Fruit fly (Drosophila melanogaster): ENCODE measurements around the gene CG2865.

The CG2865 gene

DNA sequence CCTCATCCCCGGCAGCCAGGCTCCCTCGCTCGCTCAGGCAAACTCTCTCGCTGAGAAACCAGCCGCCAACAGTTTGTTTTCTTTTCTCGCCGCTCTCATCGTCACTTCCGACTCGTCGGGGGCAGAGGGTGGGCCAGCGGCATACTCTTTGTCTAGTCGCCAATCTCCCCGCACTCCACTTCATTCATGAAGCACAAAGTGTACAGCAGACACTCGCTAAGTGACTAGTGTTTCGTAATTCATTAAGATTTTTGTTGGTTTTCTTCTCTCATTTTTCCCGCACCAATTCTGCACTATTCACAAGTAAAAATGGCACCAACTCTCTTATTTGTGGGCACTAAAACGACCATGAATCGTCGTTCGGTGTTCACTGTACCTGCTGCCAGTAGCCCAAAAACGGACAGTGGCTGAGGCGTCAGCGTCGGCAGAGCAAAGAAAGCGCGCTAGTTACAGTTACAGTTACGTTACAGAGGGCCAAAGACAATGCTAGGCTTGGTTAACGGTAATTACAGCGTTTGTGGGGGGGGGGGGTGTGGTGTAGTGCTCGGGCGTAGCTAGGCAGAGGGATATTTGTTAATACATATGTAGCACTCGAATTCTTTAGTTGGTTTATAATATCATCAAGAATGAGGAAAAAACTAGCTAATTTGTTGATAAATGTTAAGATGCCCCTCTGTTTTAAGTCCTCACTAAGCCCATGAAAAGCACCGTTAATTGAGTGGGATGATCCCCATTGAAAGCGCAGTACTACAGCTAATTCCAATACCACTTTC lies 4.4 kb upstream of the CG2865 start:
- TF ChIP-seq CG7045 (GFP tag; optimal IDR thresholded peaks at IDR 0.05) (peak; percentile 29), CG11617 (GFP tag; optimal IDR thresholded peaks at IDR 0.05) (peak; percentile 71), CG12768 (GFP tag; optimal IDR thresholded peaks at IDR 0.05) (peak; percentile 53), tj (GFP tag; optimal IDR thresholded peaks at IDR 0.05) (peak; percentile 43), Crg-1 (GFP tag; optimal IDR thresholded peaks at IDR 0.05) (peak; percentile 90), CG33017 (tag; optimal IDR thresholded peaks at IDR 0.05) (peak; percentile 60), Hr96 (GFP tag; optimal IDR thresholded peaks at IDR 0.05) (peak; percentile 80), CG14711 (tag; optimal IDR thresholded peaks at IDR 0.05) (peak; percentile 83), CG1620 (GFP tag; optimal IDR thresholded peaks at IDR 0.05) (peak; percentile 68), Mnt (GFP tag; optimal IDR thresholded peaks at IDR 0.05) (peak; percentile 79), CG7101 (tag; optimal IDR thresholded peaks at IDR 0.05) (peak; percentile 89), Clk (GFP tag; optimal IDR thresholded peaks at IDR 0.05) (peak; percentile 27), bab1 (GFP tag; optimal IDR thresholded peaks at IDR 0.05) (peak; percentile 97), kay (GFP tag; ENCODE audit: borderline replicate concordance) (no peak), pad (GFP tag; optimal IDR thresholded peaks at IDR 0.05) (peak; percentile 98), cnc (optimal IDR thresholded peaks at IDR 0.05) (no peak), cic (GFP tag; optimal IDR thresholded peaks at IDR 0.05) (peak; percentile 66), CG5204 (GFP tag; optimal IDR thresholded peaks at IDR 0.05) (peak; percentile 31), toe (GFP tag; optimal IDR thresholded peaks at IDR 0.05) (no peak), ovo (GFP tag; optimal IDR thresholded peaks at IDR 0.05) (peak; percentile 97)

- TF ChIP-seq CG5204 (GFP tag; optimal IDR thresholded peaks at IDR 0.05) (peak; percentile 82), CG1620 (GFP tag; optimal IDR thresholded peaks at IDR 0.05) (peak; percentile 83), kay (GFP tag; ENCODE audit: borderline replicate concordance) (no peak), toe (GFP tag; optimal IDR thresholded peaks at IDR 0.05) (peak; percentile 69), bab1 (GFP tag; optimal IDR thresholded peaks at IDR 0.05) (peak; percentile 88), Hr96 (GFP tag; optimal IDR thresholded peaks at IDR 0.05) (peak; percentile 95), Crg-1 (GFP tag; optimal IDR thresholded peaks at IDR 0.05) (peak; percentile 69), CG33017 (tag; optimal IDR thresholded peaks at IDR 0.05) (peak; percentile 69), tj (GFP tag; optimal IDR thresholded peaks at IDR 0.05) (peak; percentile 98), pad (GFP tag; optimal IDR thresholded peaks at IDR 0.05) (peak; percentile 74), Mnt (GFP tag; optimal IDR thresholded peaks at IDR 0.05) (peak; percentile 73), CG7101 (tag; optimal IDR thresholded peaks at IDR 0.05) (peak; percentile 86), cnc (optimal IDR thresholded peaks at IDR 0.05) (no peak), CG14711 (tag; optimal IDR thresholded peaks at IDR 0.05) (peak; percentile 76), CG7045 (GFP tag; optimal IDR thresholded peaks at IDR 0.05) (peak; percentile 71), ovo (GFP tag; optimal IDR thresholded peaks at IDR 0.05) (peak; percentile 58), CG11617 (GFP tag; optimal IDR thresholded peaks at IDR 0.05) (peak; percentile 94), Clk (GFP tag; optimal IDR thresholded peaks at IDR 0.05) (peak; percentile 67), CG12768 (GFP tag; optimal IDR thresholded peaks at IDR 0.05) (peak; percentile 83), cic (GFP tag; optimal IDR thresholded peaks at IDR 0.05) (peak; percentile 57)
Measured at dm6 chrX:2296230-2297044, 3.2 kb upstream of the CG2865 start.

- TF ChIP-seq Crg-1 (GFP tag; optimal IDR thresholded peaks at IDR 0.05): peak; percentile 79
- TF ChIP-seq CG11617 (GFP tag; optimal IDR thresholded peaks at IDR 0.05): no peak
- peak; percentile 84 for TF ChIP-seq pad (GFP tag; optimal IDR thresholded peaks at IDR 0.05)
- peak; percentile 72 for TF ChIP-seq ovo (GFP tag; optimal IDR thresholded peaks at IDR 0.05)
- TF ChIP-seq Clk (GFP tag; optimal IDR thresholded peaks at IDR 0.05): no peak
Measured at dm6 chrX:2295435-2296229, 2.4 kb upstream of the CG2865 start, which contains the start of gene Raf. TSS of gene Raf (plus strand) at chrX:2295466.

- TF ChIP-seq CG14711 (tag; optimal IDR thresholded peaks at IDR 0.05) (peak; percentile 47), pad (GFP tag; optimal IDR thresholded peaks at IDR 0.05) (peak; percentile 61), CG7101 (tag; optimal IDR thresholded peaks at IDR 0.05) (peak; percentile 42), Hr96 (GFP tag; optimal IDR thresholded peaks at IDR 0.05) (no peak), bab1 (GFP tag; optimal IDR thresholded peaks at IDR 0.05) (peak; percentile 50), cic (GFP tag; optimal IDR thresholded peaks at IDR 0.05) (peak; percentile 20), cnc (optimal IDR thresholded peaks at IDR 0.05) (no peak), Mnt (GFP tag; optimal IDR thresholded peaks at IDR 0.05) (peak; percentile 39), tj (GFP tag; optimal IDR thresholded peaks at IDR 0.05) (peak; percentile 44)
Measured at dm6 chrX:2294474-2295434, 1.5 kb upstream of the CG2865 start.
